Worm (Caenorhabditis elegans): Measurements from ENCODE around the gene cng-3.

Gene cng-3

ce11 chrIV:9527002-9527401, 46.2 kb upstream of the cng-3 start (continued):
- TF ChIP-seq snpc-1.2 (GFP tag; IDR thresholded peaks at IDR 0.05) (no peak), php-3 (GFP tag; IDR thresholded peaks at IDR 0.05) (no peak), snpc-4 (tag; optimal IDR thresholded peaks at IDR 0.05) (no peak), zip-11 (GFP tag; IDR thresholded peaks at IDR 0.05) (no peak), madf-5 (GFP tag; IDR thresholded peaks at IDR 0.05) (0 out of 4 replicates have a peak, but pooled peaks of 1 of the 2 experiments have one; percentile 36), T26A8.4 (GFP tag; IDR thresholded peaks at IDR 0.05) (no peak), Y5F2A.4 (GFP tag; optimal IDR thresholded peaks at IDR 0.05) (no peak), aha-1 (tag) (no peak), F10B5.3 (tag; optimal IDR thresholded peaks at IDR 0.05) (no peak), nhr-77 (tag; optimal IDR thresholded peaks at IDR 0.05) (peak; percentile 60), daf-16 (GFP tag; optimal IDR thresholded peaks at IDR 0.05) (no peak), daf-16 (tag; optimal IDR thresholded peaks at IDR 0.05) (peak; percentile 15), dmd-9 (GFP tag; IDR thresholded peaks at IDR 0.05) (no peak), lim-7 (GFP tag; IDR thresholded peaks at IDR 0.05) (no peak), hlh-30 (tag; optimal IDR thresholded peaks at IDR 0.05; ENCODE audit: insufficient read depth) (no peak), nhr-102 (tag; optimal IDR thresholded peaks at IDR 0.05) (no peak), Y48G9A.11 (GFP tag; IDR thresholded peaks at IDR 0.05) (no peak), jun-1 (tag; optimal IDR thresholded peaks at IDR 0.05) (no peak), mxl-2 (GFP tag; conservative IDR thresholded peaks at IDR 0.05) (no peak), nhr-76 (tag; optimal IDR thresholded peaks at IDR 0.05) (no peak), mes-2 (tag; optimal IDR thresholded peaks at IDR 0.05; ENCODE audit: poor library complexity, severe bottlenecking) (no peak), lin-39 (tag; optimal IDR thresholded peaks at IDR 0.05) (no peak), ZK546.5 (tag; optimal IDR thresholded peaks at IDR 0.05) (no peak), daf-8 (GFP tag; IDR thresholded peaks at IDR 0.05) (no peak), skn-1 (tag; optimal IDR thresholded peaks at IDR 0.05) (no peak), lin-29 (GFP tag; IDR thresholded peaks at IDR 0.05) (no peak), hlh-11 (tag; optimal IDR thresholded peaks at IDR 0.05) (peak; percentile 52), nhr-111 (GFP tag; optimal IDR thresholded peaks at IDR 0.05) (no peak), nhr-6 (tag; optimal IDR thresholded peaks at IDR 0.05) (peak; percentile 9), nhr-41 (GFP tag; IDR thresholded peaks at IDR 0.05) (no peak), lin-13 (GFP tag; optimal IDR thresholded peaks at IDR 0.05) (no peak), pqm-1 (tag; optimal IDR thresholded peaks at IDR 0.05) (peak; percentile 32), tra-1 (GFP tag; IDR thresholded peaks at IDR 0.05) (no peak), unc-62 (GFP tag; optimal IDR thresholded peaks at IDR 0.05 in 1 of 2) (no peak), unc-62 (tag; optimal IDR thresholded peaks at IDR 0.05) (no peak), ctbp-1 (GFP tag; IDR thresholded peaks at IDR 0.05) (no peak), duxl-1 (tag; optimal IDR thresholded peaks at IDR 0.05; ENCODE audit: poor library complexity) (no peak), nhr-25 (tag; optimal IDR thresholded peaks at IDR 0.05; ENCODE audit: borderline replicate concordance, insufficient read depth) (no peak), spr-3 (GFP tag; optimal IDR thresholded peaks at IDR 0.05) (no peak), T20F7.1 (GFP tag; optimal IDR thresholded peaks at IDR 0.05) (peak; percentile 47)

ce11 chrIV:9525682-9526416, 45.0 kb upstream of the cng-3 start, which contains the start of gene elo-1:
TSS of gene elo-1 (plus strand) at chrIV:9526366.
- no peak for TF ChIP-seq unc-130 (GFP tag; optimal IDR thresholded peaks at IDR 0.05)
- TF ChIP-seq snpc-1.2 (GFP tag; IDR thresholded peaks at IDR 0.05): no peak
- TF ChIP-seq nhr-42 (GFP tag; IDR thresholded peaks at IDR 0.05): no peak
- TF ChIP-seq attf-4 (tag; optimal IDR thresholded peaks at IDR 0.05): no peak
- no peak for TF ChIP-seq lin-13 (GFP tag; optimal IDR thresholded peaks at IDR 0.05)
- TF ChIP-seq zfp-3 (GFP tag; conservative IDR thresholded peaks at IDR 0.05): 0 out of 2 replicates have a peak, but pooled peaks have one; percentile 30
- no peak for TF ChIP-seq egl-27 (tag; optimal IDR thresholded peaks at IDR 0.05)
- no peak for TF ChIP-seq snpc-4 (tag; optimal IDR thresholded peaks at IDR 0.05)
- TF ChIP-seq lin-15B (tag; optimal IDR thresholded peaks at IDR 0.05): no peak
- no peak for TF ChIP-seq R02D3.7 (tag; optimal IDR thresholded peaks at IDR 0.05)
- TF ChIP-seq zfp-2 (tag; optimal IDR thresholded peaks at IDR 0.05): no peak
- TF ChIP-seq nhr-41 (GFP tag; IDR thresholded peaks at IDR 0.05): no peak
- no peak for TF ChIP-seq nhr-111 (GFP tag; optimal IDR thresholded peaks at IDR 0.05)
- TF ChIP-seq ctbp-1 (GFP tag; IDR thresholded peaks at IDR 0.05): no peak
- TF ChIP-seq T26A8.4 (GFP tag; IDR thresholded peaks at IDR 0.05): no peak
- peak in 1 of 2 experiments; percentile 22 for TF ChIP-seq daf-16 (GFP tag; optimal IDR thresholded peaks at IDR 0.05)
- peak; percentile 63 for TF ChIP-seq daf-16 (tag; optimal IDR thresholded peaks at IDR 0.05)
- TF ChIP-seq ceh-82 (tag; optimal IDR thresholded peaks at IDR 0.05): no peak
- no peak for TF ChIP-seq sdz-12 (GFP tag; optimal IDR thresholded peaks at IDR 0.05)
- TF ChIP-seq nhr-11 (tag; optimal IDR thresholded peaks at IDR 0.05): no peak
- peak; percentile 72 for TF ChIP-seq T20F7.1 (GFP tag; optimal IDR thresholded peaks at IDR 0.05)
